Worm (Caenorhabditis elegans): ENCODE measurements around the gene srh-73.

DNA sequence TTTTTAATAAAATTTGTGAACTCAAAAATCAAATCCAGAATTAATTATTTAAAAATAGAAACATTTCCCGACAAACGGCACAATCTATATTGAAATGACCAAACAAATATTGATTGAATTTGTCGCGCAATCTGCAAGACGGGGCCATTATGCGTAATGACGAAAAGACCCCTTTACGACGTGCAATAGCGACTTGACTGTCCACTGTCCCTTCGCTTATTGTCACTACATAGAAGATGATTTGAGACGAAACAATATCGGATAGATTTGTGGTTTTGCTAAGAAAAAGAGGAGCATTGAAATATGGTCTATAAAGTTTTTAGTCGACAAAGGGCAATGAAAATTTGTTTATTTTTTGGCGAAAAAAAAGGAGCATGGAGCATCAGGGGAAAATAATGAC, 39.0 kb downstream of the srh-73 start:
- no peak for TF ChIP-seq tra-4 (tag; optimal IDR thresholded peaks at IDR 0.05)
- no peak for TF ChIP-seq ama-1 (optimal IDR thresholded peaks at IDR 0.05)
- no peak for TF ChIP-seq B0310.2 (tag; optimal IDR thresholded peaks at IDR 0.05)
- TF ChIP-seq sea-1 (GFP tag; conservative IDR thresholded peaks at IDR 0.05) = no peak
- no peak for TF ChIP-seq pes-1 (GFP tag; IDR thresholded peaks at IDR 0.05)

Data from whole organism, early embryonic.